Fruit fly (Drosophila melanogaster) whole organism, embryonic: ENCODE data around the gene sno.

Experiments
- CG14860 ChIP-seq: fragments of 200-800 bp; sonication (Bioruptor generic); IDR thresholded peaks from 3 replicates; pipeline ENCODE4 v1.3.6; 2022; ENCODE audit warnings: missing biosample characterization, missing genetic modification characterization; ENCODE audit not compliant: partially characterized antibody
- CG1529 ChIP-seq: fragments of 200-800 bp; sonication (Bioruptor generic); optimal IDR thresholded peaks from 3 replicates; lab custom pipeline; 2018; ENCODE audit warnings: missing biosample characterization, missing genetic modification characterization
- CG17385 ChIP-seq: fragments of 200-800 bp; sonication (Bioruptor generic); optimal IDR thresholded peaks from 3 replicates; lab custom pipeline; 2018; ENCODE audit warnings: missing biosample characterization, mild to moderate bottlenecking, missing genetic modification characterization
- CG32767 ChIP-seq: fragments of 200-800 bp; sonication (Bioruptor generic); IDR thresholded peaks from 2 replicates; pipeline ENCODE4 v1.3.6; 2022; ENCODE audit warnings: missing biosample characterization, missing genetic modification characterization
- Eip74EF ChIP-seq, 2 experiments: fragments of 200-800 bp in 1 of 2; fragments of >200 bp in 1 of 2; sonication (Bioruptor generic) in 1 of 2; optimal IDR thresholded peaks; 2 replicates each; lab custom pipeline; 2017 to 2019; ENCODE audit warnings: missing biosample characterization in 2 of 2, missing genetic modification characterization in 2 of 2, mild to moderate bottlenecking in 1 of 2, moderate library complexity in 1 of 2
- Hmr ChIP-seq: fragments of 200-800 bp; sonication (Bioruptor generic); optimal IDR thresholded peaks from 3 replicates; lab custom pipeline; 2017; ENCODE audit warnings: mild to moderate bottlenecking, missing biosample characterization, missing genetic modification reagents, missing genetic modification characterization
- Hmx ChIP-seq: fragments of 200-800 bp; sonication (Bioruptor generic); optimal IDR thresholded peaks from 2 replicates; lab custom pipeline; 2016; ENCODE audit warnings: missing biosample characterization, missing genetic modification characterization
- Sry-β ChIP-seq: fragments of 200-800 bp; sonication (Bioruptor generic); optimal IDR thresholded peaks from 2 replicates; lab custom pipeline; 2018; ENCODE audit warnings: missing biosample characterization, mild to moderate bottlenecking, missing genetic modification characterization, moderate library complexity
- bsh ChIP-seq, 2 experiments: fragments of 200-800 bp; sonication (Bioruptor generic); optimal IDR thresholded peaks; 2 replicates each; lab custom pipeline; 2017 to 2018; ENCODE audit warnings: mild to moderate bottlenecking in 2 of 2, missing biosample characterization in 2 of 2, missing genetic modification characterization in 2 of 2, moderate library complexity in 1 of 2
- en ChIP-seq: fragments of 200-800 bp; sonication (Bioruptor generic); optimal IDR thresholded peaks from 2 replicates; lab custom pipeline; 2016; ENCODE audit warnings: missing biosample characterization, missing genetic modification characterization
- h ChIP-seq: fragments of >200 bp; optimal IDR thresholded peaks from 2 replicates; lab custom pipeline; 2017
- pho ChIP-seq: fragments of 200-800 bp; sonication (Bioruptor generic); optimal IDR thresholded peaks from 2 replicates; lab custom pipeline; 2016; ENCODE audit warnings: missing biosample characterization, missing genetic modification characterization
- usp ChIP-seq: fragments of >200 bp; optimal IDR thresholded peaks from 2 replicates; lab custom pipeline; 2017; ENCODE audit warnings: missing biosample characterization, missing genetic modification characterization
- vnd ChIP-seq: fragments of 200-800 bp; sonication (Bioruptor generic); IDR thresholded peaks from 3 replicates; pipeline ENCODE4 v1.3.6; 2022; ENCODE audit warnings: missing biosample characterization, missing genetic modification characterization; ENCODE audit not compliant: partially characterized antibody

dm6 chrX:13221835-13222234, 10.4 kb upstream of the sno start:
- TF ChIP-seq Hmr (GFP tag; lab: Kevin White, UChicago) (no peak), h (lab: Kevin White, UChicago) (no peak), CG17385 (GFP tag; lab: Kevin White, UChicago) (no peak), pho (GFP tag; lab: Kevin White, UChicago) (no peak), CG1529 (GFP tag; lab: Kevin White, UChicago) (no peak), CG32767 (GFP tag; lab: Robert Waterston, UW) (no peak), Hmx (GFP tag; lab: Kevin White, UChicago) (no peak), usp (GFP tag; lab: Kevin White, UChicago) (no peak), bsh (GFP tag; optimal IDR thresholded peaks at IDR 0.05; lab: Kevin White, UChicago) (no peak), en (GFP tag; lab: Kevin White, UChicago) (no peak), Sry-β (GFP tag; lab: Kevin White, UChicago) (no peak), CG14860 (no peak), Eip74EF (GFP tag; optimal IDR thresholded peaks at IDR 0.05; lab: Kevin White, UChicago) (no peak), vnd (no peak)
